Worm (Caenorhabditis elegans): Measurements from ENCODE around the gene cpg-4.
A peak's percentile ranks its signal among the peaks of the same experiment; 100 is the strongest.

The cpg-4 gene

ce11 chrV:6015546-6016089 lies 19.4 kb downstream of the cpg-4 start:
- TF ChIP-seq crh-2 (tag; optimal IDR thresholded peaks at IDR 0.05) (no peak), peb-1 (tag; optimal IDR thresholded peaks at IDR 0.05) (no peak), elt-3 (tag; optimal IDR thresholded peaks at IDR 0.05) (no peak), fos-1 (tag; optimal IDR thresholded peaks at IDR 0.05) (no peak), zag-1 (tag; optimal IDR thresholded peaks at IDR 0.05) (no peak), snpc-4 (tag; optimal IDR thresholded peaks at IDR 0.05) (no peak), nhr-23 (tag; optimal IDR thresholded peaks at IDR 0.05) (no peak), unc-55 (GFP tag; optimal IDR thresholded peaks at IDR 0.05) (no peak)

ce11 chrV:6016097-6016496 lies 19.9 kb downstream of the cpg-4 start:
- TF ChIP-seq ztf-4 (tag; optimal IDR thresholded peaks at IDR 0.05) (no peak), dmd-4 (tag; optimal IDR thresholded peaks at IDR 0.05) (no peak), nhr-12 (tag; optimal IDR thresholded peaks at IDR 0.05) (no peak), nhr-10 (tag; optimal IDR thresholded peaks at IDR 0.05) (no peak), ZK546.5 (tag; optimal IDR thresholded peaks at IDR 0.05) (no peak), nhr-129 (tag; optimal IDR thresholded peaks at IDR 0.05) (no peak), egl-27 (tag; optimal IDR thresholded peaks at IDR 0.05) (no peak), zag-1 (tag; optimal IDR thresholded peaks at IDR 0.05) (no peak), nhr-21 (tag; optimal IDR thresholded peaks at IDR 0.05) (no peak), ztf-1 (GFP tag; conservative IDR thresholded peaks at IDR 0.05) (no peak)

ce11 chrV:6017630-6018029 lies 21.4 kb downstream of the cpg-4 start, which contains the start of the genes rpt-2 and aps-1:
rpt-2 (minus strand) TSS chrV:6017669.
aps-1 (plus strand) TSS chrV:6017970.
- TF ChIP-seq sma-9 (GFP tag; optimal IDR thresholded peaks at IDR 0.05) (peak; percentile 89), sma-9 (tag; optimal IDR thresholded peaks at IDR 0.05) (no peak), ztf-1 (GFP tag; conservative IDR thresholded peaks at IDR 0.05) (no peak), F13H6.1 (tag; optimal IDR thresholded peaks at IDR 0.05) (peak; percentile 76), nhr-129 (tag; optimal IDR thresholded peaks at IDR 0.05) (peak; percentile 87), lin-11 (tag; optimal IDR thresholded peaks at IDR 0.05) (no peak), ztf-11 (tag; optimal IDR thresholded peaks at IDR 0.05) (no peak), nhr-11 (tag; optimal IDR thresholded peaks at IDR 0.05) (no peak), ama-1 (optimal IDR thresholded peaks at IDR 0.05) (peak; percentile 71), elt-1 (tag; optimal IDR thresholded peaks at IDR 0.05) (no peak), nhr-21 (tag; optimal IDR thresholded peaks at IDR 0.05) (peak; percentile 69), dmd-4 (tag; optimal IDR thresholded peaks at IDR 0.05) (no peak), ZK546.5 (tag; optimal IDR thresholded peaks at IDR 0.05) (no peak), zag-1 (tag; optimal IDR thresholded peaks at IDR 0.05) (peak; percentile 20), fos-1 (tag; optimal IDR thresholded peaks at IDR 0.05) (no peak), mbf-1 (tag; optimal IDR thresholded peaks at IDR 0.05) (no peak), elt-3 (tag; optimal IDR thresholded peaks at IDR 0.05) (no peak), lin-39 (tag; optimal IDR thresholded peaks at IDR 0.05) (no peak), nhr-23 (tag; optimal IDR thresholded peaks at IDR 0.05) (no peak), ztf-4 (tag; optimal IDR thresholded peaks at IDR 0.05) (peak; percentile 68), mab-5 (tag; optimal IDR thresholded peaks at IDR 0.05) (peak; percentile 84), aly-2 (tag; optimal IDR thresholded peaks at IDR 0.05) (no peak), sem-4 (tag; optimal IDR thresholded peaks at IDR 0.05) (peak; percentile 84), nhr-25 (tag; optimal IDR thresholded peaks at IDR 0.05) (peak; percentile 68), sma-3 (GFP tag; optimal IDR thresholded peaks at IDR 0.05) (peak; percentile 83), egl-27 (tag; optimal IDR thresholded peaks at IDR 0.05) (peak; percentile 25), nhr-10 (tag; optimal IDR thresholded peaks at IDR 0.05) (no peak), nhr-237 (tag; optimal IDR thresholded peaks at IDR 0.05) (no peak), snpc-4 (tag; optimal IDR thresholded peaks at IDR 0.05) (peak; percentile 71), Y55F3AM.14 (GFP tag; optimal IDR thresholded peaks at IDR 0.05) (no peak), nhr-77 (tag; optimal IDR thresholded peaks at IDR 0.05) (no peak), crh-2 (tag; optimal IDR thresholded peaks at IDR 0.05) (peak; percentile 93), alr-1 (tag; optimal IDR thresholded peaks at IDR 0.05) (no peak), nhr-6 (tag; optimal IDR thresholded peaks at IDR 0.05) (peak; percentile 85), nhr-12 (tag; optimal IDR thresholded peaks at IDR 0.05) (no peak), unc-55 (GFP tag; optimal IDR thresholded peaks at IDR 0.05) (peak; percentile 96), ceh-16 (tag; optimal IDR thresholded peaks at IDR 0.05) (peak; percentile 11), C34F6.9 (tag; optimal IDR thresholded peaks at IDR 0.05) (peak; percentile 94), unc-62 (GFP tag; optimal IDR thresholded peaks at IDR 0.05) (no peak), mdl-1 (tag; optimal IDR thresholded peaks at IDR 0.05) (peak in 1 of 2 experiments; percentile 18), blmp-1 (tag; optimal IDR thresholded peaks at IDR 0.05; ENCODE audit: insufficient read depth) (peak; percentile 59), skn-1 (tag; optimal IDR thresholded peaks at IDR 0.05) (peak; percentile 99), peb-1 (tag; optimal IDR thresholded peaks at IDR 0.05) (no peak), ceh-82 (tag; optimal IDR thresholded peaks at IDR 0.05) (no peak), R02D3.7 (tag; optimal IDR thresholded peaks at IDR 0.05) (no peak), lin-13 (GFP tag; optimal IDR thresholded peaks at IDR 0.05) (peak; percentile 84), gmeb-1 (tag; optimal IDR thresholded peaks at IDR 0.05) (peak; percentile 84), unc-39 (tag; optimal IDR thresholded peaks at IDR 0.05) (no peak), lsy-2 (tag; optimal IDR thresholded peaks at IDR 0.05) (peak; percentile 58 to 90)

Measured in whole organism, L2 larva.